Fruit fly (Drosophila melanogaster): ENCODE results near the gene JMJD6.

DNA sequence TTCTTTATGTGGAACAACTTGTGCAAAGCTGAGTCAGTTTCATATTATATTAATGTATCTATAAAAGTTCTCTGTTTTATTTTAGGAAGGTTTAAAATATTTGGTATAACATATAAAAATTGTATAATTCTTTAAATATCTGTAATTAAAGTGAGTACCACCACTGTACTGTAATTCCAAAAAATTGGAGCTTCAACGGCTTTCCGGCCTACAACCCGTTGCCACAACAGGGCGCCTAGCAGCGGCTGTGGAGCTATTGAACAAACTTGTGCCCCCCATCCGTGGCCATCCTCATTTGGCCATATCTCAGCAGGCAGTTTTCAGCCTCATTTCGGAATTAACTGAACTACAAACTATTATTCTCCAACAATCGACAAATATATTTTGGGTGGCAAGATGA, 43.5 kb upstream of the JMJD6 start, which contains the start of gene CG13855:
- TF ChIP-seq CG31365 (tag; optimal IDR thresholded peaks at IDR 0.05): no peak
- no peak for TF ChIP-seq pfk (GFP tag; optimal IDR thresholded peaks at IDR 0.05)

Data from whole organism, embryonic.